Fruit fly (Drosophila melanogaster) whole organism, embryonic: ENCODE measurements around the gene CG7213.

Experiments used
- Abd-B ChIP-seq: fragments of 200-800 bp; sonication (Bioruptor generic); optimal IDR thresholded peaks from 2 replicates; lab custom pipeline; 2018; ENCODE audit warnings: missing biosample characterization, mild to moderate bottlenecking, missing genetic modification characterization, moderate library complexity
- B-H1 ChIP-seq: fragments of 200-800 bp; sonication (Bioruptor generic); IDR thresholded peaks from 3 replicates; pipeline ENCODE4 v1.3.6; 2022; ENCODE audit warnings: missing biosample characterization, missing genetic modification characterization
- CG11456 ChIP-seq: fragments of 200-800 bp; sonication (Bioruptor generic); IDR thresholded peaks from 3 replicates; pipeline ENCODE4 v1.3.6; 2022; ENCODE audit warnings: missing biosample characterization, missing genetic modification characterization
- CG13894 ChIP-seq: fragments of 200-800 bp; sonication (Bioruptor generic); optimal IDR thresholded peaks from 3 replicates; lab custom pipeline; 2018; ENCODE audit warnings: missing biosample characterization, mild to moderate bottlenecking, missing genetic modification characterization, moderate library complexity
- CG16779 ChIP-seq: fragments of 200-800 bp; sonication (Bioruptor generic); IDR thresholded peaks from 2 replicates; pipeline ENCODE4 v1.3.6; 2022; ENCODE audit warnings: missing biosample characterization, missing genetic modification characterization
- CG16813 ChIP-seq: fragments of 200-800 bp; sonication (Bioruptor generic); IDR thresholded peaks from 3 replicates; pipeline ENCODE4 v1.3.6; 2022; ENCODE audit warnings: missing biosample characterization, missing genetic modification characterization; ENCODE audit not compliant: partially characterized antibody
- CG17361 ChIP-seq: fragments of 200-800 bp; sonication (Bioruptor generic); IDR thresholded peaks from 3 replicates; pipeline ENCODE4 v1.3.6; 2022; ENCODE audit warnings: missing biosample characterization, missing genetic modification characterization
- CG17385 ChIP-seq: fragments of 200-800 bp; sonication (Bioruptor generic); optimal IDR thresholded peaks from 3 replicates; lab custom pipeline; 2018; ENCODE audit warnings: missing biosample characterization, mild to moderate bottlenecking, missing genetic modification characterization
- CG2116 ChIP-seq: fragments of 200-800 bp; sonication (Bioruptor generic); optimal IDR thresholded peaks from 3 replicates; lab custom pipeline; 2018; ENCODE audit warnings: missing biosample characterization, mild to moderate bottlenecking, missing genetic modification characterization
- CG31224 ChIP-seq: fragments of 200-800 bp; sonication (Bioruptor generic); IDR thresholded peaks from 2 replicates; pipeline ENCODE4 v1.3.6; 2022; ENCODE audit warnings: missing biosample characterization, missing genetic modification characterization
- CG3281 ChIP-seq: fragments of 200-800 bp; sonication (Bioruptor generic); optimal IDR thresholded peaks from 3 replicates; lab custom pipeline; 2017; ENCODE audit warnings: missing biosample characterization, mild to moderate bottlenecking, missing genetic modification characterization
- CG34422 ChIP-seq: fragments of 200-800 bp; sonication (Bioruptor generic); IDR thresholded peaks from 3 replicates; pipeline ENCODE4 v1.3.6; 2022; ENCODE audit warnings: missing biosample characterization, missing genetic modification characterization
- CG3995 ChIP-seq: fragments of 200-800 bp; sonication (Bioruptor generic); optimal IDR thresholded peaks from 3 replicates; lab custom pipeline; 2016; ENCODE audit warnings: missing biosample characterization, missing genetic modification characterization
- CG4424 ChIP-seq: fragments of 200-800 bp; sonication (Bioruptor generic); optimal IDR thresholded peaks from 3 replicates; lab custom pipeline; 2016; ENCODE audit warnings: missing biosample characterization, missing genetic modification characterization
- CG4854 ChIP-seq: fragments of 200-800 bp; sonication (Bioruptor generic); optimal IDR thresholded peaks from 2 replicates; lab custom pipeline; 2016; ENCODE audit warnings: missing biosample characterization, missing genetic modification characterization, inconsistent platforms
- CG6254 ChIP-seq: fragments of 200-800 bp; sonication (Bioruptor generic); optimal IDR thresholded peaks from 3 replicates; lab custom pipeline; 2017; ENCODE audit warnings: mild to moderate bottlenecking, missing biosample characterization, missing genetic modification reagents, missing genetic modification characterization
- CG6854 ChIP-seq: fragments of 200-800 bp; sonication (Bioruptor generic); optimal IDR thresholded peaks from 3 replicates; lab custom pipeline; 2017; ENCODE audit warnings: missing biosample characterization, mild to moderate bottlenecking, missing genetic modification characterization
- CG7556 ChIP-seq: fragments of 200-800 bp; sonication (Bioruptor generic); optimal IDR thresholded peaks from 2 replicates; lab custom pipeline; 2017; ENCODE audit warnings: missing biosample characterization, mild to moderate bottlenecking, missing genetic modification characterization
- CG9817 ChIP-seq: fragments of 200-800 bp; sonication (Bioruptor generic); optimal IDR thresholded peaks from 2 replicates; lab custom pipeline; 2018; ENCODE audit warnings: missing biosample characterization, mild to moderate bottlenecking, missing genetic modification characterization, moderate library complexity
- CoRest ChIP-seq: fragments of 200-800 bp; sonication (Bioruptor generic); optimal IDR thresholded peaks from 3 replicates; lab custom pipeline; 2018; ENCODE audit warnings: missing biosample characterization, mild to moderate bottlenecking, missing genetic modification characterization, moderate library complexity
- Dfd ChIP-seq, 2 experiments: fragments of >200 bp; optimal IDR thresholded peaks; 2 replicates each; lab custom pipeline; 2017; ENCODE audit warnings: missing biosample characterization in 2 of 2, missing genetic modification characterization in 2 of 2
- Doc2 ChIP-seq: fragments of 200-800 bp; sonication (Bioruptor generic); IDR thresholded peaks from 2 replicates; pipeline ENCODE4 v1.3.6; 2022; ENCODE audit warnings: missing biosample characterization, missing genetic modification characterization
- H2.0 ChIP-seq: fragments of 200-800 bp; sonication (Bioruptor generic); IDR thresholded peaks from 2 replicates; pipeline ENCODE4 v1.3.6; 2022; ENCODE audit warnings: missing biosample characterization, missing genetic modification characterization
- HmgD ChIP-seq: fragments of 200-800 bp; sonication (Bioruptor generic); optimal IDR thresholded peaks from 3 replicates; lab custom pipeline; 2016; ENCODE audit warnings: missing biosample characterization, missing genetic modification characterization
- Hmr ChIP-seq: fragments of 200-800 bp; sonication (Bioruptor generic); optimal IDR thresholded peaks from 3 replicates; lab custom pipeline; 2017; ENCODE audit warnings: mild to moderate bottlenecking, missing biosample characterization, missing genetic modification reagents, missing genetic modification characterization
- Hr3 ChIP-seq: fragments of 200-800 bp; sonication (Bioruptor generic); optimal IDR thresholded peaks from 3 replicates; lab custom pipeline; 2016; ENCODE audit warnings: missing biosample characterization, missing genetic modification characterization
- Opbp ChIP-seq: fragments of 200-800 bp; sonication (Bioruptor generic); IDR thresholded peaks from 3 replicates; pipeline ENCODE4 v1.3.6; 2022; ENCODE audit warnings: missing biosample characterization, missing genetic modification characterization; ENCODE audit not compliant: partially characterized antibody
- PHDP ChIP-seq: fragments of 200-800 bp; sonication (Bioruptor generic); optimal IDR thresholded peaks from 3 replicates; lab custom pipeline; 2018; ENCODE audit warnings: missing biosample characterization, mild to moderate bottlenecking, missing genetic modification characterization, moderate library complexity
- Spps ChIP-seq: fragments of 200-800 bp; sonication (Bioruptor generic); optimal IDR thresholded peaks from 2 replicates; lab custom pipeline; 2018; ENCODE audit warnings: missing biosample characterization, mild to moderate bottlenecking, missing genetic modification characterization
- bbx ChIP-seq: fragments of 200-800 bp; sonication (Bioruptor generic); IDR thresholded peaks from 2 replicates; pipeline ENCODE4 v1.3.6; 2022; ENCODE audit warnings: missing biosample characterization, missing genetic modification characterization; ENCODE audit not compliant: partially characterized antibody
- cad ChIP-seq: fragments of >200 bp; optimal IDR thresholded peaks from 2 replicates; lab custom pipeline; 2017; ENCODE audit warnings: missing biosample characterization, missing genetic modification characterization
- ci ChIP-seq: fragments of 200-800 bp; sonication (Bioruptor generic); IDR thresholded peaks from 3 replicates; pipeline ENCODE4 v1.3.6; 2022; ENCODE audit warnings: missing biosample characterization, missing genetic modification characterization
- cwo ChIP-seq: fragments of 200-800 bp; sonication (Bioruptor generic); optimal IDR thresholded peaks from 3 replicates; lab custom pipeline; 2017; ENCODE audit warnings: missing biosample characterization, missing genetic modification characterization, mild to moderate bottlenecking, moderate library complexity, missing genetic modification reagents
- eyg ChIP-seq: fragments of 200-800 bp; sonication (Bioruptor generic); optimal IDR thresholded peaks from 3 replicates; lab custom pipeline; 2016; ENCODE audit warnings: missing biosample characterization, missing genetic modification characterization
- h ChIP-seq: fragments of >200 bp; optimal IDR thresholded peaks from 2 replicates; lab custom pipeline; 2017
- jing ChIP-seq: fragments of 200-800 bp; sonication (Bioruptor generic); optimal IDR thresholded peaks from 2 replicates; lab custom pipeline; 2018; ENCODE audit warnings: missing biosample characterization, mild to moderate bottlenecking, missing genetic modification characterization
- kay ChIP-seq: fragments of 200-800 bp; sonication (Bioruptor generic); optimal IDR thresholded peaks from 2 replicates; lab custom pipeline; 2016; ENCODE audit warnings: missing biosample characterization, missing genetic modification characterization
- ken ChIP-seq: fragments of 200-800 bp; sonication (Bioruptor generic); IDR thresholded peaks from 3 replicates; pipeline ENCODE4 v1.3.6; 2022; ENCODE audit warnings: missing biosample characterization, missing genetic modification characterization
- maf-S ChIP-seq: fragments of 200-800 bp; sonication (Bioruptor generic); optimal IDR thresholded peaks from 2 replicates; lab custom pipeline; 2016; ENCODE audit warnings: missing biosample characterization, missing genetic modification characterization
- nom ChIP-seq: fragments of 200-800 bp; sonication (Bioruptor generic); optimal IDR thresholded peaks from 2 replicates; lab custom pipeline; 2017; ENCODE audit warnings: missing biosample characterization, missing genetic modification characterization, mild to moderate bottlenecking, moderate library complexity, missing genetic modification reagents
- phol ChIP-seq: fragments of 200-800 bp; sonication (Bioruptor generic); optimal IDR thresholded peaks from 3 replicates; lab custom pipeline; 2018; ENCODE audit warnings: missing biosample characterization, mild to moderate bottlenecking, missing genetic modification characterization, moderate library complexity
- seq ChIP-seq: fragments of 200-800 bp; sonication (Bioruptor generic); IDR thresholded peaks from 2 replicates; pipeline ENCODE4 v1.3.6; 2022; ENCODE audit warnings: missing biosample characterization, missing genetic modification characterization
- slbo ChIP-seq: fragments of 200-800 bp; sonication (Bioruptor generic); IDR thresholded peaks from 2 replicates; pipeline ENCODE4 v1.3.6; 2022; ENCODE audit warnings: missing biosample characterization, missing genetic modification characterization
- slou ChIP-seq: fragments of 200-800 bp; sonication (Bioruptor generic); optimal IDR thresholded peaks from 3 replicates; lab custom pipeline; 2016; ENCODE audit warnings: missing biosample characterization, missing genetic modification characterization
- tgo ChIP-seq: fragments of 200-800 bp; sonication (Bioruptor generic); IDR thresholded peaks from 3 replicates; pipeline ENCODE4 v1.3.6; 2022; ENCODE audit warnings: missing biosample characterization, missing genetic modification characterization
- tup ChIP-seq: fragments of 200-800 bp; sonication (Bioruptor generic); optimal IDR thresholded peaks from 2 replicates; lab custom pipeline; 2016; ENCODE audit warnings: missing biosample characterization, mild to moderate bottlenecking, missing genetic modification characterization, moderate library complexity
- unpg ChIP-seq: fragments of 200-800 bp; sonication (Bioruptor generic); optimal IDR thresholded peaks from 3 replicates; lab custom pipeline; 2018; ENCODE audit warnings: missing biosample characterization, mild to moderate bottlenecking, missing genetic modification characterization, moderate library complexity
- vnd ChIP-seq: fragments of 200-800 bp; sonication (Bioruptor generic); IDR thresholded peaks from 3 replicates; pipeline ENCODE4 v1.3.6; 2022; ENCODE audit warnings: missing biosample characterization, missing genetic modification characterization; ENCODE audit not compliant: partially characterized antibody
- zen2 ChIP-seq: fragments of 200-800 bp; sonication (Bioruptor generic); IDR thresholded peaks from 3 replicates; pipeline ENCODE4 v1.3.6; 2022; ENCODE audit warnings: missing biosample characterization, missing genetic modification characterization; ENCODE audit not compliant: partially characterized antibody
- zfh1 ChIP-seq: fragments of 200-800 bp; sonication (Bioruptor generic); IDR thresholded peaks from 3 replicates; pipeline ENCODE4 v1.3.6; 2022; ENCODE audit warnings: missing biosample characterization, missing genetic modification characterization

Gene CG7213

DNA sequence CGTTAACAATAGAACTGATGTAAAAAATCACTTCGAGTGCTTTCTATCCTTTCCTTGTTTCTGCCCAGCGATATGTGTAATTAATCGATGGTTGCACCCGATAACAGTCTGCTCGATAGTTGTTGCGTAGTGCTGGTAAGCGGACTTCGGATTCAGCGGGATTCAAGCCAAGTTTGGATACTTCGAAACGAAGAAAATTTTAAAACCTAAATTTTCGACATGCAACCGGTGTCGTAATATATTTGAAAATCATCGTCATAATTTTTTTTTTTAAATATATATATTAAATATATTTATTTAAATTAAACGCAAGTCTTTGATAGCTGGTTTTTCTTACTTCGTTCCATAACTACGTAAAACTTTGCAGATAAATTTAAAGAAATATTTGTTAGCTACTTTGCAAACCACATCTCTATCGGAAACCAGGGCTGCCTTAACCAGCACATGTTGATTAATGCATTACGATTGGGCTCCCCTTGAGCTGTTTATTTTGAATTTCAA is 42.6 kb downstream of the CG7213 start, which contains the start of the genes UbcE2M and Dhps (continued):
- TF ChIP-seq CG11456 (GFP tag; lab: Robert Waterston, UW) (peak; percentile 80), kay (peak; percentile 47), zfh1 (GFP tag; lab: Robert Waterston, UW) (peak; percentile 66; the same call in 2 of the 3 replicates), CG9817 (tag; lab: Kevin White, UChicago) (peak; percentile 89), CG3995 (GFP tag; lab: Kevin White, UChicago) (peak; percentile 51), CoRest (tag; lab: Kevin White, UChicago) (peak; percentile 92), PHDP (peak; percentile 70), jing (no peak), cwo (GFP tag; lab: Kevin White, UChicago) (peak; percentile 57), CG6254 (peak; percentile 20), CG6854 (GFP tag; lab: Kevin White, UChicago) (no peak), CG31224 (GFP tag; lab: Robert Waterston, UW) (peak; percentile 56; the same call in 1 of the 2 replicates), vnd (GFP tag; lab: Robert Waterston, UW) (peak; percentile 67), CG3281 (GFP tag; lab: Kevin White, UChicago) (peak; percentile 86), Dfd (GFP tag; optimal IDR thresholded peaks at IDR 0.05; lab: Kevin White, UChicago) (no peak), tgo (peak; percentile 71), slbo (GFP tag; lab: Robert Waterston, UW) (peak; percentile 87), CG16779 (GFP tag; lab: Robert Waterston, UW) (no peak), maf-S (GFP tag; lab: Kevin White, UChicago) (peak; percentile 45), CG13894 (tag; lab: Kevin White, UChicago) (no peak), seq (GFP tag; lab: Robert Waterston, UW) (0 out of 2 replicates have a peak, but pooled peaks have one; percentile 26), CG16813 (GFP tag; lab: Robert Waterston, UW) (peak; percentile 82), Doc2 (GFP tag; lab: Robert Waterston, UW) (no peak), CG17361 (GFP tag; lab: Robert Waterston, UW) (no peak; the same call in 2 of the 3 replicates), bbx (GFP tag; lab: Robert Waterston, UW) (peak; percentile 81), Abd-B (GFP tag; lab: Kevin White, UChicago) (peak; percentile 87), CG2116 (GFP tag; lab: Kevin White, UChicago) (peak; percentile 83), eyg (GFP tag; lab: Kevin White, UChicago) (peak; percentile 36), Spps (tag; lab: Kevin White, UChicago) (peak; percentile 50), ci (GFP tag; lab: Robert Waterston, UW) (no peak), CG17385 (peak; percentile 69), Hr3 (peak; percentile 82), phol (peak; percentile 86), CG34422 (GFP tag; lab: Robert Waterston, UW) (peak; percentile 35; the same call in 1 of the 3 replicates), slou (GFP tag; lab: Kevin White, UChicago) (peak; percentile 22), HmgD (GFP tag; lab: Kevin White, UChicago) (peak; percentile 32), unpg (GFP tag; lab: Kevin White, UChicago) (peak; percentile 66), CG4854 (GFP tag; lab: Kevin White, UChicago) (peak; percentile 19), cad (GFP tag; lab: Kevin White, UChicago) (no peak), Hmr (GFP tag; lab: Kevin White, UChicago) (no peak), H2.0 (GFP tag; lab: Robert Waterston, UW) (peak; percentile 54), CG7556 (GFP tag; lab: Kevin White, UChicago) (peak; percentile 70), ken (GFP tag; lab: Robert Waterston, UW) (peak; percentile 44; the same call in 1 of the 3 replicates), CG4424 (peak; percentile 65), zen2 (peak; percentile 54; the same call in 1 of the 3 replicates), tup (GFP tag; lab: Kevin White, UChicago) (peak; percentile 2), Opbp (GFP tag; lab: Robert Waterston, UW) (peak; percentile 76; the same call in 2 of the 3 replicates), nom (peak; percentile 27), B-H1 (GFP tag; lab: Robert Waterston, UW) (peak; percentile 33; the same call in 1 of the 3 replicates), h (lab: Kevin White, UChicago) (no peak)
